Worm (Caenorhabditis elegans): Measurements from ENCODE around the gene best-17.

ce11 chrIII:563755-564154 is 45.7 kb downstream of the best-17 start:
- no peak for TF ChIP-seq nhr-237 (tag; optimal IDR thresholded peaks at IDR 0.05)
- no peak for TF ChIP-seq unc-62 (GFP tag; optimal IDR thresholded peaks at IDR 0.05)
- no peak for TF ChIP-seq jun-1 (tag; optimal IDR thresholded peaks at IDR 0.05)
- TF ChIP-seq zag-1 (tag; optimal IDR thresholded peaks at IDR 0.05), result no peak
- no peak for TF ChIP-seq nhr-23 (tag; optimal IDR thresholded peaks at IDR 0.05)
- TF ChIP-seq lin-39 (tag; optimal IDR thresholded peaks at IDR 0.05), result no peak

All from whole organism, L3 larva.